Worm (Caenorhabditis elegans) whole organism, midembryonic: ENCODE data around the gene col-148.

Experiments
- T22C8.4 ChIP-seq: fragments of 200-800 bp; sonication (Bioruptor generic); IDR thresholded peaks from 2 replicates; pipeline ENCODE4 v1.3.6; 2022; ENCODE audit warnings: missing genetic modification characterization, missing compliant biosample characterization
- flt-1 ChIP-seq: fragments of 200-800 bp; sonication (Bioruptor generic); IDR thresholded peaks from 2 replicates; pipeline ENCODE4 v1.3.6; 2022; ENCODE audit warnings: missing genetic modification characterization, missing compliant biosample characterization
- klf-2 ChIP-seq: fragments of 200-800 bp; sonication (Bioruptor generic); conservative IDR thresholded peaks from 2 replicates; pipeline ENCODE4 v1.3.6; 2022; ENCODE audit warnings: missing genetic modification reagents, missing genetic modification characterization, missing compliant biosample characterization
- med-1 ChIP-seq: sonication (generic microtip); optimal IDR thresholded peaks from 2 replicates; lab custom pipeline; 2017; ENCODE audit warnings: missing genetic modification characterization, mild to moderate bottlenecking, missing compliant biosample characterization, antibody characterized with exemption, missing genetic modification reagents; ENCODE audit not compliant: insufficient read depth
- tab-1 ChIP-seq: fragments of 200-800 bp; sonication (Bioruptor generic); IDR thresholded peaks from 2 replicates; pipeline ENCODE4 v1.3.6; 2022; ENCODE audit warnings: missing genetic modification characterization, missing compliant biosample characterization
- ztf-23 ChIP-seq: fragments of 200-800 bp; sonication (Bioruptor generic); IDR thresholded peaks from 2 replicates; pipeline ENCODE4 v1.3.6; 2022; ENCODE audit warnings: missing genetic modification reagents, missing genetic modification characterization, missing compliant biosample characterization
- ztf-29 ChIP-seq: fragments of 200-800 bp; sonication (Bioruptor generic); IDR thresholded peaks from 2 replicates; pipeline ENCODE4 v1.3.6; 2022; ENCODE audit warnings: missing genetic modification reagents, missing genetic modification characterization, missing compliant biosample characterization

DNA sequence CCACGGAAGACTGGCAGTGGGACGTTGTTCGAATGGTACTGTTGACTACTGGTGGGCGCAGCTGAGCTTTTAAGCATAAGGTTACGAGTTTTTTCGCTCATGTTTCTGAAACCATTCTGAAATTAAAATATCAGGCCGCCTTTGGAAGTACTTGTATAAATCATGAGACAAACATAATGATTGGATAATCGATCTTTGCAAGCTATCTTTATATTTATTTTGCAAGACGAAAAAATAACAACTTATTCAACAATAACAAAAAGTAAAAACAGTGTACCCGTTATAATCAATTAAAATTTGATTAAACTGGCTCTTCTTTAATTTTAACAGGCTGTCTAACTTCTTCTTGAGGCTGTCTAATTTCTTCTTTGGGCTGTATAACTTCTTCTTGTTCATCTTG, 36.1 kb upstream of the col-148 start, which contains the start of gene ZK856.16:
- no peak for TF ChIP-seq T22C8.4 (GFP tag; lab: Robert Waterston, UW)
- no peak for TF ChIP-seq tab-1 (GFP tag; lab: Robert Waterston, UW)
- no peak for TF ChIP-seq med-1 (GFP tag; lab: Kevin White, UChicago)
- no peak for TF ChIP-seq flt-1 (GFP tag; lab: Robert Waterston, UW)
- no peak for TF ChIP-seq ztf-29 (GFP tag; lab: Robert Waterston, UW)
- no peak for TF ChIP-seq ztf-23 (GFP tag; lab: Robert Waterston, UW)
- no peak for TF ChIP-seq klf-2
